Fruit fly (Drosophila melanogaster) whole organism, adult: ENCODE data around the gene Hmgcr.

Experiments
- CG11617 ChIP-seq: fragments of 200-800 bp; sonication (Bioruptor generic); optimal IDR thresholded peaks from 2 replicates; lab custom pipeline; 2017; ENCODE audit warnings: mild to moderate bottlenecking, missing biosample characterization, missing genetic modification reagents, missing genetic modification characterization
- CG12768 ChIP-seq: fragments of 200-800 bp; sonication (Bioruptor generic); optimal IDR thresholded peaks from 2 replicates; lab custom pipeline; 2017; ENCODE audit warnings: missing biosample characterization, missing genetic modification characterization, mild to moderate bottlenecking, moderate library complexity, missing genetic modification reagents
- CG14711 ChIP-seq: fragments of 200-800 bp; sonication (Bioruptor generic); optimal IDR thresholded peaks from 2 replicates; lab custom pipeline; 2018; ENCODE audit warnings: missing biosample characterization, mild to moderate bottlenecking, missing genetic modification characterization, moderate library complexity
- CG1620 ChIP-seq: fragments of 200-800 bp; sonication (Bioruptor generic); optimal IDR thresholded peaks from 2 replicates; lab custom pipeline; 2016; ENCODE audit warnings: missing biosample characterization, missing genetic modification characterization
- CG33017 ChIP-seq: fragments of 200-800 bp; sonication (Bioruptor generic); optimal IDR thresholded peaks from 2 replicates; lab custom pipeline; 2018; ENCODE audit warnings: missing biosample characterization, mild to moderate bottlenecking, missing genetic modification characterization, moderate library complexity
- CG5204 ChIP-seq: fragments of 200-800 bp; sonication (Bioruptor generic); optimal IDR thresholded peaks from 2 replicates; lab custom pipeline; 2016; ENCODE audit warnings: missing biosample characterization, missing genetic modification characterization
- Clk ChIP-seq: fragments of 200-800 bp; sonication (Bioruptor generic); optimal IDR thresholded peaks from 2 replicates; lab custom pipeline; 2017; ENCODE audit warnings: missing biosample characterization, missing genetic modification characterization
- Crg-1 ChIP-seq: fragments of 200-800 bp; sonication (Bioruptor generic); optimal IDR thresholded peaks from 2 replicates; lab custom pipeline; 2016; ENCODE audit warnings: missing biosample characterization, missing genetic modification characterization
- bab1 ChIP-seq: fragments of 200-800 bp; sonication (Bioruptor generic); optimal IDR thresholded peaks from 3 replicates; lab custom pipeline; 2019; ENCODE audit warnings: missing biosample characterization, mild to moderate bottlenecking, missing genetic modification characterization, moderate library complexity
- cic ChIP-seq: fragments of 200-800 bp; sonication (Bioruptor generic); optimal IDR thresholded peaks from 2 replicates; lab custom pipeline; 2017; ENCODE audit warnings: missing biosample characterization, mild to moderate bottlenecking, missing genetic modification characterization, moderate library complexity
- cnc ChIP-seq, 2 experiments: fragments of >200 bp; optimal IDR thresholded peaks; 2 replicates each; lab custom pipeline; 2017
- kay ChIP-seq: fragments of 200-800 bp; sonication (Bioruptor generic); peaks from one replicate; lab custom pipeline; 2016; ENCODE audit warnings: missing biosample characterization, missing genetic modification characterization, borderline replicate concordance
- ovo ChIP-seq: fragments of 200-800 bp; sonication (Bioruptor generic); optimal IDR thresholded peaks from 2 replicates; lab custom pipeline; 2016; ENCODE audit warnings: missing biosample characterization, missing genetic modification characterization
- toe ChIP-seq: fragments of 200-800 bp; sonication (Bioruptor generic); optimal IDR thresholded peaks from 2 replicates; lab custom pipeline; 2016; ENCODE audit warnings: missing biosample characterization, missing genetic modification characterization

dm6 chr3R:23721936-23722335 is 11.2 kb upstream of the Hmgcr start:
- TF ChIP-seq CG1620 (GFP tag; lab: Kevin White, UChicago) = peak; percentile 60
- TF ChIP-seq cic (GFP tag; lab: Kevin White, UChicago) = peak; percentile 25
- peak; percentile 78 for TF ChIP-seq bab1 (GFP tag; lab: Kevin White, UChicago)
- TF ChIP-seq CG33017 (tag; lab: Kevin White, UChicago) = peak; percentile 12
- TF ChIP-seq CG12768 (GFP tag; lab: Kevin White, UChicago) = no peak
- peak; percentile 58 for TF ChIP-seq toe (GFP tag; lab: Kevin White, UChicago)
- TF ChIP-seq Clk (GFP tag; lab: Kevin White, UChicago) = no peak
- no peak for TF ChIP-seq CG11617 (GFP tag; lab: Kevin White, UChicago)
- TF ChIP-seq ovo (GFP tag; lab: Kevin White, UChicago) = no peak
- TF ChIP-seq CG5204 (GFP tag; lab: Kevin White, UChicago) = no peak
- peak; percentile 35 for TF ChIP-seq Crg-1 (GFP tag; lab: Kevin White, UChicago)
- no peak for TF ChIP-seq CG14711 (tag; lab: Kevin White, UChicago)
- peak; percentile 83 for TF ChIP-seq kay (GFP tag; lab: Kevin White, UChicago)
- no peak for TF ChIP-seq cnc (optimal IDR thresholded peaks at IDR 0.05; lab: Kevin White, UChicago)
